Worm (Caenorhabditis elegans): Measurements from ENCODE around the gene ugt-4.

- TF ChIP-seq madf-3 (GFP tag; IDR thresholded peaks at IDR 0.05) (no peak), bed-1 (GFP tag; IDR thresholded peaks at IDR 0.05) (no peak), ceh-27 (GFP tag; optimal IDR thresholded peaks at IDR 0.05) (no peak), lin-54 (GFP tag; optimal IDR thresholded peaks at IDR 0.05) (no peak), K11D2.4 (GFP tag; IDR thresholded peaks at IDR 0.05) (no peak), snpc-3.4 (tag; optimal IDR thresholded peaks at IDR 0.05) (no peak), B0261.1 (tag; optimal IDR thresholded peaks at IDR 0.05) (no peak), attf-3 (GFP tag; conservative IDR thresholded peaks at IDR 0.05) (no peak), nhr-80 (tag; optimal IDR thresholded peaks at IDR 0.05) (no peak), rec-8 (tag; optimal IDR thresholded peaks at IDR 0.05) (no peak), snpc-4 (GFP tag; optimal IDR thresholded peaks at IDR 0.05) (no peak), snpc-4 (tag; optimal IDR thresholded peaks at IDR 0.05) (no peak), ets-4 (GFP tag; optimal IDR thresholded peaks at IDR 0.05) (no peak), efl-1 (GFP tag; optimal IDR thresholded peaks at IDR 0.05) (no peak)
Observed at ce11 chrV:12814022-12814421, 18.9 kb upstream of the ugt-4 start, which contains the start of gene ZC443.3.
